Worm (Caenorhabditis elegans): ENCODE measurements around the gene E04F6.15.

E04F6.15 gene

ce11 chrII:7183493-7184272 lies 26.4 kb downstream of the E04F6.15 start, which contains the start of gene pdl-1:
Gene pdl-1, plus strand, starts transcription at chrII:7183801.
- TF ChIP-seq nhr-85 (tag) (peak; percentile 68), xbp-1 (tag; optimal IDR thresholded peaks at IDR 0.05) (peak; percentile 64), lin-39 (tag; optimal IDR thresholded peaks at IDR 0.05) (no peak), zip-4 (GFP tag; optimal IDR thresholded peaks at IDR 0.05) (peak; percentile 17), skn-1 (tag; optimal IDR thresholded peaks at IDR 0.05) (peak; percentile 60), sox-4 (tag; optimal IDR thresholded peaks at IDR 0.05) (no peak), ets-5 (GFP tag; IDR thresholded peaks at IDR 0.05) (no peak), lir-3 (tag; optimal IDR thresholded peaks at IDR 0.05; ENCODE audit: poor library complexity) (peak; percentile 87), C34B4.2 (tag; optimal IDR thresholded peaks at IDR 0.05) (no peak), hlh-17 (GFP tag; optimal IDR thresholded peaks at IDR 0.05; ENCODE audit: borderline replicate concordance) (no peak), lsy-2 (tag; optimal IDR thresholded peaks at IDR 0.05) (peak; percentile 61 to 72), alr-1 (tag; optimal IDR thresholded peaks at IDR 0.05; ENCODE audit: borderline replicate concordance) (no peak), hlh-4 (tag; optimal IDR thresholded peaks at IDR 0.05) (no peak), fos-1 (tag; optimal IDR thresholded peaks at IDR 0.05) (no peak), ceh-88 (GFP tag; IDR thresholded peaks at IDR 0.05) (0 out of 2 replicates have a peak, but pooled peaks have one; percentile 42), dsc-1 (tag; optimal IDR thresholded peaks at IDR 0.05) (peak; percentile 72), C04F5.9 (tag; optimal IDR thresholded peaks at IDR 0.05) (peak; percentile 10), zag-1 (tag; optimal IDR thresholded peaks at IDR 0.05) (no peak), nhr-47 (tag; optimal IDR thresholded peaks at IDR 0.05) (peak; percentile 78), egl-13 (tag; optimal IDR thresholded peaks at IDR 0.05) (peak; percentile 38), snpc-4 (tag; optimal IDR thresholded peaks at IDR 0.05) (peak; percentile 58), elt-3 (tag; optimal IDR thresholded peaks at IDR 0.05) (peak in 3 of 6 experiments; percentile 24 to 61 (median 58)), efl-3 (GFP tag; optimal IDR thresholded peaks at IDR 0.05) (no peak), snu-23 (GFP tag; optimal IDR thresholded peaks at IDR 0.05) (peak; percentile 83), nhr-77 (tag; optimal IDR thresholded peaks at IDR 0.05) (no peak), fkh-4 (tag; optimal IDR thresholded peaks at IDR 0.05; ENCODE audit: borderline replicate concordance) (no peak), tlp-1 (tag; optimal IDR thresholded peaks at IDR 0.05) (no peak), unc-86 (tag; optimal IDR thresholded peaks at IDR 0.05) (peak; percentile 48), nhr-237 (tag; optimal IDR thresholded peaks at IDR 0.05) (no peak), pqm-1 (tag; optimal IDR thresholded peaks at IDR 0.05) (no peak), F16B12.6 (tag; optimal IDR thresholded peaks at IDR 0.05) (peak; percentile 32), sup-37 (GFP tag; optimal IDR thresholded peaks at IDR 0.05) (no peak), unc-62 (GFP tag; optimal IDR thresholded peaks at IDR 0.05) (no peak), ztf-11 (tag; optimal IDR thresholded peaks at IDR 0.05) (peak in 1 of 2 experiments; percentile 3), pag-3 (tag; optimal IDR thresholded peaks at IDR 0.05; ENCODE audit: borderline replicate concordance, insufficient read depth) (no peak), ztf-4 (tag; optimal IDR thresholded peaks at IDR 0.05) (peak; percentile 75), irx-1 (tag; optimal IDR thresholded peaks at IDR 0.05) (peak; percentile 17), nhr-20 (tag; optimal IDR thresholded peaks at IDR 0.05) (peak; percentile 73), grh-1 (GFP tag; IDR thresholded peaks at IDR 0.05) (peak; percentile 55; the same call in 1 of the 2 replicates), lin-35 (GFP tag; optimal IDR thresholded peaks at IDR 0.05) (peak; percentile 63 to 77), elt-2 (tag; optimal IDR thresholded peaks at IDR 0.05) (peak; percentile 46), nhr-19 (GFP tag; conservative IDR thresholded peaks at IDR 0.05) (peak; percentile 73), isw-1 (GFP tag; IDR thresholded peaks at IDR 0.05) (peak; percentile 43), mdl-1 (tag; optimal IDR thresholded peaks at IDR 0.05) (peak in 1 of 2 experiments; percentile 79), blmp-1 (tag; optimal IDR thresholded peaks at IDR 0.05) (peak; percentile 27), nhr-90 (tag; optimal IDR thresholded peaks at IDR 0.05; ENCODE audit: poor library complexity) (no peak), jun-1 (tag; optimal IDR thresholded peaks at IDR 0.05) (peak; percentile 37), unc-30 (tag; optimal IDR thresholded peaks at IDR 0.05) (no peak), lin-13 (GFP tag; optimal IDR thresholded peaks at IDR 0.05) (peak; percentile 27), fkh-8 (tag; optimal IDR thresholded peaks at IDR 0.05) (peak; percentile 62)

All from whole organism, L1 larva.